Fruit fly (Drosophila melanogaster) whole organism, embryonic: Measurements from ENCODE around the gene caz.

Experiments used
- Atf3 ChIP-seq: fragments of 200-800 bp; sonication (Bioruptor generic); optimal IDR thresholded peaks from 3 replicates; lab custom pipeline; 2016; ENCODE audit warnings: missing biosample characterization, missing genetic modification characterization
- CG11696 ChIP-seq: fragments of 200-800 bp; sonication (Bioruptor generic); IDR thresholded peaks from 2 replicates; pipeline ENCODE4 v1.3.6; 2022; ENCODE audit warnings: missing biosample characterization, missing genetic modification characterization
- CG12236 ChIP-seq: fragments of 200-800 bp; sonication (Bioruptor generic); optimal IDR thresholded peaks from 2 replicates; lab custom pipeline; 2016; ENCODE audit warnings: missing biosample characterization, missing genetic modification characterization
- CG17359 ChIP-seq: fragments of 200-800 bp; sonication (Bioruptor generic); optimal IDR thresholded peaks from 3 replicates; lab custom pipeline; 2018; ENCODE audit warnings: missing biosample characterization, mild to moderate bottlenecking, missing genetic modification characterization, moderate library complexity
- CG3065 ChIP-seq: fragments of 200-800 bp; sonication (Bioruptor generic); optimal IDR thresholded peaks from 2 replicates; lab custom pipeline; 2016; ENCODE audit warnings: missing biosample characterization, missing genetic modification characterization
- CG34422 ChIP-seq: fragments of 200-800 bp; sonication (Bioruptor generic); IDR thresholded peaks from 3 replicates; pipeline ENCODE4 v1.3.6; 2022; ENCODE audit warnings: missing biosample characterization, missing genetic modification characterization
- CG3995 ChIP-seq: fragments of 200-800 bp; sonication (Bioruptor generic); optimal IDR thresholded peaks from 3 replicates; lab custom pipeline; 2016; ENCODE audit warnings: missing biosample characterization, missing genetic modification characterization
- CG42726 ChIP-seq: fragments of 200-800 bp; sonication (Bioruptor generic); IDR thresholded peaks from 2 replicates; pipeline ENCODE4 v1.3.6; 2022; ENCODE audit warnings: missing biosample characterization, missing genetic modification characterization; ENCODE audit not compliant: partially characterized antibody
- CG4360 ChIP-seq: fragments of 200-800 bp; sonication (Bioruptor generic); IDR thresholded peaks from 2 replicates; pipeline ENCODE4 v1.3.6; 2022; ENCODE audit warnings: missing biosample characterization, missing genetic modification characterization
- CG4820 ChIP-seq: fragments of 200-800 bp; sonication (Bioruptor generic); optimal IDR thresholded peaks from 3 replicates; lab custom pipeline; 2016; ENCODE audit warnings: missing biosample characterization, missing genetic modification characterization
- CG8290 ChIP-seq, 3 experiments: fragments of 200-800 bp; sonication (Bioruptor generic); optimal IDR thresholded peaks; 2 replicates each; lab custom pipeline; 2016 to 2019; ENCODE audit warnings: missing biosample characterization in 3 of 3, missing genetic modification characterization in 3 of 3, mild to moderate bottlenecking in 2 of 3, moderate library complexity in 1 of 3
- CG8478 ChIP-seq: fragments of >200 bp; optimal IDR thresholded peaks from 2 replicates; lab custom pipeline; 2018
- CG8944 ChIP-seq: fragments of 200-800 bp; sonication (Bioruptor generic); optimal IDR thresholded peaks from 3 replicates; lab custom pipeline; 2016; ENCODE audit warnings: missing biosample characterization, missing genetic modification characterization
- CG9727 ChIP-seq: fragments of 200-800 bp; sonication (Bioruptor generic); optimal IDR thresholded peaks from 3 replicates; lab custom pipeline; 2017; ENCODE audit warnings: missing biosample characterization, mild to moderate bottlenecking, missing genetic modification characterization
- CG9797 ChIP-seq: fragments of 200-800 bp; sonication (Bioruptor generic); optimal IDR thresholded peaks from 3 replicates; lab custom pipeline; 2018; ENCODE audit warnings: missing biosample characterization, mild to moderate bottlenecking, missing genetic modification characterization
- Dip3 ChIP-seq: fragments of 200-800 bp; sonication (Bioruptor generic); optimal IDR thresholded peaks from 3 replicates; lab custom pipeline; 2016; ENCODE audit warnings: missing biosample characterization, missing genetic modification characterization
- Drgx ChIP-seq: fragments of 200-800 bp; sonication (Bioruptor generic); IDR thresholded peaks from 2 replicates; pipeline ENCODE4 v1.3.6; 2022; ENCODE audit warnings: missing biosample characterization, missing genetic modification characterization
- Ets65A ChIP-seq: fragments of 200-800 bp; sonication (Bioruptor generic); peaks from one replicate; lab custom pipeline; 2016; ENCODE audit warnings: missing biosample characterization, missing genetic modification characterization
- Hsf ChIP-seq: fragments of 200-800 bp; sonication (Bioruptor generic); optimal IDR thresholded peaks from 3 replicates; lab custom pipeline; 2016; ENCODE audit warnings: missing biosample characterization, missing genetic modification characterization
- Meics ChIP-seq: fragments of 200-800 bp; sonication (Bioruptor generic); optimal IDR thresholded peaks from 2 replicates; lab custom pipeline; 2017; ENCODE audit warnings: missing biosample characterization, mild to moderate bottlenecking, missing genetic modification characterization
- Mrtf ChIP-seq: fragments of 200-800 bp; sonication (Bioruptor generic); IDR thresholded peaks from 3 replicates; pipeline ENCODE4 v1.3.6; 2022; ENCODE audit warnings: missing biosample characterization, missing genetic modification characterization
- Poxn ChIP-seq: fragments of 200-800 bp; sonication (Bioruptor generic); IDR thresholded peaks from 2 replicates; pipeline ENCODE4 v1.3.6; 2022; ENCODE audit warnings: missing biosample characterization, missing genetic modification characterization
- al ChIP-seq: fragments of 200-800 bp; sonication (Bioruptor generic); IDR thresholded peaks from 2 replicates; pipeline ENCODE4 v1.3.6; 2022; ENCODE audit warnings: missing biosample characterization, missing genetic modification characterization
- ara ChIP-seq: fragments of 200-800 bp; sonication (Bioruptor generic); IDR thresholded peaks from 2 replicates; pipeline ENCODE4 v1.3.6; 2022; ENCODE audit warnings: missing biosample characterization, missing genetic modification characterization
- ase ChIP-seq: fragments of 200-800 bp; sonication (Bioruptor generic); IDR thresholded peaks from 3 replicates; pipeline ENCODE4 v1.3.6; 2022; ENCODE audit warnings: missing biosample characterization, missing genetic modification characterization
- br ChIP-seq: fragments of >200 bp; optimal IDR thresholded peaks from 2 replicates; lab custom pipeline; 2017
- bsh ChIP-seq, 2 experiments: fragments of 200-800 bp; sonication (Bioruptor generic); optimal IDR thresholded peaks; 2 replicates each; lab custom pipeline; 2017 to 2018; ENCODE audit warnings: mild to moderate bottlenecking in 2 of 2, missing biosample characterization in 2 of 2, missing genetic modification characterization in 2 of 2, moderate library complexity in 1 of 2
- chm ChIP-seq: fragments of 200-800 bp; sonication (Bioruptor generic); IDR thresholded peaks from 2 replicates; pipeline ENCODE4 v1.3.6; 2022; ENCODE audit warnings: missing biosample characterization, missing genetic modification characterization
- crp ChIP-seq, 2 experiments: fragments of 200-800 bp; sonication (Bioruptor generic); optimal IDR thresholded peaks; 2 replicates in 1 of 2; 3 replicates in 1 of 2; lab custom pipeline; 2017; ENCODE audit warnings: missing biosample characterization in 2 of 2, missing genetic modification characterization in 2 of 2, mild to moderate bottlenecking in 1 of 2, moderate library complexity in 1 of 2
- disco-r ChIP-seq: fragments of 200-800 bp; sonication (Bioruptor generic); optimal IDR thresholded peaks from 2 replicates; lab custom pipeline; 2016; ENCODE audit warnings: missing biosample characterization, missing genetic modification characterization
- dpn ChIP-seq, 2 experiments: fragments of 200-800 bp; sonication (Bioruptor generic); optimal IDR thresholded peaks; 3 replicates each; lab custom pipeline; 2016; ENCODE audit warnings: missing biosample characterization in 2 of 2, missing genetic modification characterization in 2 of 2
- dysf ChIP-seq: fragments of 200-800 bp; sonication (Bioruptor generic); IDR thresholded peaks from 3 replicates; pipeline ENCODE4 v1.3.6; 2022; ENCODE audit warnings: missing biosample characterization, missing genetic modification characterization
- ftz-f1 ChIP-seq: fragments of 200-800 bp; sonication (Bioruptor generic); optimal IDR thresholded peaks from 2 replicates; lab custom pipeline; 2016; ENCODE audit warnings: missing biosample characterization, missing genetic modification characterization
- fu2 ChIP-seq: fragments of 200-800 bp; sonication (Bioruptor generic); optimal IDR thresholded peaks from 2 replicates; lab custom pipeline; 2016; ENCODE audit warnings: missing biosample characterization, missing genetic modification characterization
- gcm2 ChIP-seq: fragments of 200-800 bp; sonication (Bioruptor generic); optimal IDR thresholded peaks from 2 replicates; lab custom pipeline; 2016; ENCODE audit warnings: missing biosample characterization, missing genetic modification characterization
- grn ChIP-seq: fragments of 200-800 bp; sonication (Bioruptor generic); optimal IDR thresholded peaks from 3 replicates; lab custom pipeline; 2017; ENCODE audit warnings: missing biosample characterization, missing genetic modification characterization
- jigr1 ChIP-seq: fragments of 200-800 bp; sonication (Bioruptor generic); IDR thresholded peaks from 3 replicates; pipeline ENCODE4 v1.3.6; 2022; ENCODE audit warnings: missing biosample characterization, missing genetic modification characterization
- onecut ChIP-seq: fragments of 200-800 bp; sonication (Bioruptor generic); IDR thresholded peaks from 2 replicates; pipeline ENCODE4 v1.3.6; 2022; ENCODE audit warnings: missing biosample characterization, missing genetic modification characterization
- otp ChIP-seq: fragments of 200-800 bp; sonication (Bioruptor generic); IDR thresholded peaks from 3 replicates; pipeline ENCODE4, ENCODE4 v1.3.6; 2022; ENCODE audit warnings: missing biosample characterization, missing genetic modification characterization
- pfk ChIP-seq: fragments of 200-800 bp; sonication (Bioruptor generic); optimal IDR thresholded peaks from 2 replicates; lab custom pipeline; 2018; ENCODE audit warnings: missing biosample characterization, mild to moderate bottlenecking, missing genetic modification characterization, moderate library complexity
- phol ChIP-seq: fragments of 200-800 bp; sonication (Bioruptor generic); optimal IDR thresholded peaks from 3 replicates; lab custom pipeline; 2018; ENCODE audit warnings: missing biosample characterization, mild to moderate bottlenecking, missing genetic modification characterization, moderate library complexity
- prd ChIP-seq, 3 experiments: fragments of >200 bp in 2 of 3; fragments of 200-800 bp in 1 of 3; sonication (Bioruptor generic) in 1 of 3; optimal IDR thresholded peaks in 2 of 3; IDR thresholded peaks in 1 of 3; 2 replicates in 2 of 3; 3 replicates in 1 of 3; pipeline versions ENCODE4 v1.3.6 to Lab custom; 2017 to 2022; ENCODE audit warnings: missing biosample characterization in 1 of 3, missing genetic modification characterization in 1 of 3
- ranshi ChIP-seq: fragments of 200-800 bp; sonication (Bioruptor generic); IDR thresholded peaks from 2 replicates; pipeline ENCODE4 v1.3.6; 2022; ENCODE audit warnings: missing biosample characterization, missing genetic modification characterization
- repo ChIP-seq: fragments of 200-800 bp; sonication (Bioruptor generic); optimal IDR thresholded peaks from 2 replicates; lab custom pipeline; 2016; ENCODE audit warnings: missing biosample characterization, missing genetic modification characterization
- sens ChIP-seq: fragments of 200-800 bp; sonication (Bioruptor generic); peaks from one replicate; lab custom pipeline; 2016; ENCODE audit warnings: missing biosample characterization, missing genetic modification characterization
- sens-2 ChIP-seq: fragments of 200-800 bp; sonication (Bioruptor generic); IDR thresholded peaks from 2 replicates; pipeline ENCODE4 v1.3.6; 2022; ENCODE audit warnings: missing biosample characterization, missing genetic modification characterization
- sqz ChIP-seq: fragments of 200-800 bp; sonication (Bioruptor generic); optimal IDR thresholded peaks from 3 replicates; lab custom pipeline; 2018; ENCODE audit warnings: missing biosample characterization, mild to moderate bottlenecking, missing genetic modification characterization
- tup ChIP-seq: fragments of 200-800 bp; sonication (Bioruptor generic); optimal IDR thresholded peaks from 2 replicates; lab custom pipeline; 2016; ENCODE audit warnings: missing biosample characterization, mild to moderate bottlenecking, missing genetic modification characterization, moderate library complexity
- unc-4 ChIP-seq: fragments of 200-800 bp; sonication (Bioruptor generic); IDR thresholded peaks from 2 replicates; pipeline ENCODE4 v1.3.6; 2022; ENCODE audit warnings: missing biosample characterization, missing genetic modification characterization; ENCODE audit not compliant: partially characterized antibody
- yki ChIP-seq: fragments of >200 bp; optimal IDR thresholded peaks from 3 replicates; lab custom pipeline; 2018

The caz gene

DNA sequence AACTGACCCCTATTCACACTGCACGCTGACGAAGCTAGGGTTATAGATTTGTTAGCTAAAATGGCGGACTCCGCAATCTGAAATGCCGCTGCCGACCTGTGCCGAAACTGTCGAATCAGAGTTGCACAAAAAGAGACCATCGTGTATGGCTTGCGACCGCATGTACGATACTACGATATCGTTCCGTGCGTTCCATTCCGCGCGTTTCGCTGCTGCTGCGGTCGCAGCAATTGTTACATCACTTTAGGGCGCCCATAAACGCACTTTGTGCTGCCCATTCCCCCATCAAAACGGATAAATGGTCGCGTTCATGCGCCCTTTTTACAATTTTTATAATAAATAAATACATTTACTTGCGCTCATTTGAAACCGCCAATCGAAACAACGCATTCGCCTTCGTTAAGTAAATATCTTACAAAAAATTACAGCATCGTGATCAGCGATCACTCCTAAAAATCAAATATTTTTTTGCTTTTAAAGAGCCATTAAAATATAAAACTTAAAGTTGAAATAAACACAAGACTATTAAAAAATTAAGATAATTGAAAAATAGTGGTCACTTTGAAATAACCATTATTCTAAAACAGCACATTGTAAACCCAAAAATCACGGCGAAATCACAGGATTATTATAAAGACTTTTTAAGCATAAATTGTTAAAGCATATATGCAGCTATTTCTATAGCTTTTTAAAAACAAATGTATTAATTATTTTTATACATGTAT, 31.7 kb downstream of the caz start, which contains the start of gene Cyp1 (continued):
- TF ChIP-seq CG8944 (GFP tag; lab: Kevin White, UChicago): no peak
- no peak for TF ChIP-seq grn (GFP tag; lab: Kevin White, UChicago)
- TF ChIP-seq Drgx (GFP tag; lab: Robert Waterston, UW): peak; percentile 25; the same call in 1 of the 2 replicates
- TF ChIP-seq tup (GFP tag; lab: Kevin White, UChicago): peak; percentile 19
- TF ChIP-seq fu2: no peak
- TF ChIP-seq CG11696 (GFP tag; lab: Robert Waterston, UW): peak; percentile 19; the same call in 1 of the 2 replicates
- TF ChIP-seq sens: peak; percentile 88
- TF ChIP-seq gcm2: no peak
- peak; percentile 6 for TF ChIP-seq repo (GFP tag; lab: Kevin White, UChicago)
- no peak for TF ChIP-seq CG12236
- TF ChIP-seq phol (tag; lab: Kevin White, UChicago): peak; percentile 92
- peak; percentile 47 for TF ChIP-seq CG9727 (GFP tag; lab: Kevin White, UChicago)
- TF ChIP-seq CG8290 (GFP tag; optimal IDR thresholded peaks at IDR 0.05; lab: Kevin White, UChicago): peak; percentile 24
- TF ChIP-seq CG8290 (tag; optimal IDR thresholded peaks at IDR 0.05; lab: Kevin White, UChicago): peak; percentile 0 to 80
- no peak for TF ChIP-seq br (lab: Kevin White, UChicago)
- peak; percentile 46; the same call in 1 of the 2 replicates for TF ChIP-seq CG4360 (GFP tag; lab: Robert Waterston, UW)
- peak; percentile 31 for TF ChIP-seq CG4820 (GFP tag; lab: Kevin White, UChicago)
- peak; percentile 15 for TF ChIP-seq CG17359 (tag; lab: Kevin White, UChicago)
- TF ChIP-seq CG3995: peak; percentile 95
- no peak for TF ChIP-seq prd (optimal IDR thresholded peaks at IDR 0.05; lab: Kevin White, UChicago)
- peak; percentile 72 for TF ChIP-seq prd (GFP tag; IDR thresholded peaks at IDR 0.05; lab: Robert Waterston, UW)
- peak; percentile 48; the same call in 1 of the 2 replicates for TF ChIP-seq onecut (GFP tag; lab: Robert Waterston, UW)
- peak; percentile 81 for TF ChIP-seq chm
- TF ChIP-seq pfk (GFP tag; lab: Kevin White, UChicago): peak; percentile 98
- TF ChIP-seq Mrtf: no peak; the same call in 2 of the 3 replicates
- TF ChIP-seq CG8478 (lab: Kevin White, UChicago): no peak
- TF ChIP-seq sens-2: 0 out of 2 replicates have a peak, but pooled peaks have one; percentile 19
- TF ChIP-seq ara (GFP tag; lab: Robert Waterston, UW): no peak; the same call in 1 of the 2 replicates
- peak; percentile 37; the same call in 1 of the 3 replicates for TF ChIP-seq ase
- TF ChIP-seq ftz-f1: peak; percentile 1
- TF ChIP-seq CG9797 (GFP tag; lab: Kevin White, UChicago): peak; percentile 41
- TF ChIP-seq unc-4: peak; percentile 68
- TF ChIP-seq crp (GFP tag; optimal IDR thresholded peaks at IDR 0.05; lab: Kevin White, UChicago): no peak
- peak; percentile 11 to 28 for TF ChIP-seq dpn (GFP tag; optimal IDR thresholded peaks at IDR 0.05; lab: Kevin White, UChicago)
- peak; percentile 58; the same call in 1 of the 3 replicates for TF ChIP-seq CG34422
- no peak for TF ChIP-seq Atf3 (GFP tag; lab: Kevin White, UChicago)
- TF ChIP-seq al: 0 out of 2 replicates have a peak, but pooled peaks have one; percentile 26
- TF ChIP-seq Hsf (GFP tag; lab: Kevin White, UChicago): no peak
- TF ChIP-seq Ets65A (GFP tag; lab: Kevin White, UChicago): peak; percentile 37
- TF ChIP-seq sqz (GFP tag; lab: Kevin White, UChicago): no peak
- TF ChIP-seq CG3065 (GFP tag; lab: Kevin White, UChicago): no peak
- peak; percentile 47; the same call in 2 of the 3 replicates for TF ChIP-seq dysf (GFP tag; lab: Robert Waterston, UW)
- peak in 1 of 2 experiments; percentile 10 for TF ChIP-seq bsh (GFP tag; optimal IDR thresholded peaks at IDR 0.05; lab: Kevin White, UChicago)
- no peak for TF ChIP-seq Dip3
- TF ChIP-seq ranshi: peak; percentile 63
- TF ChIP-seq CG42726: peak; percentile 92
- peak; percentile 22 for TF ChIP-seq Meics (GFP tag; lab: Kevin White, UChicago)
- TF ChIP-seq jigr1: 0 out of 3 replicates have a peak, but pooled peaks have one; percentile 40
- 0 out of 3 replicates have a peak, but pooled peaks have one; percentile 29 for TF ChIP-seq otp (GFP tag; lab: Robert Waterston, UW)
- no peak for TF ChIP-seq Poxn (GFP tag; lab: Robert Waterston, UW)
- no peak for TF ChIP-seq yki (lab: Kevin White, UChicago)
- TF ChIP-seq disco-r (GFP tag; lab: Kevin White, UChicago): no peak
